Worm (Caenorhabditis elegans): ENCODE measurements around the gene atln-2.
A peak's percentile ranks its signal among the peaks of the same experiment; 100 is the strongest.

The atln-2 gene

DNA sequence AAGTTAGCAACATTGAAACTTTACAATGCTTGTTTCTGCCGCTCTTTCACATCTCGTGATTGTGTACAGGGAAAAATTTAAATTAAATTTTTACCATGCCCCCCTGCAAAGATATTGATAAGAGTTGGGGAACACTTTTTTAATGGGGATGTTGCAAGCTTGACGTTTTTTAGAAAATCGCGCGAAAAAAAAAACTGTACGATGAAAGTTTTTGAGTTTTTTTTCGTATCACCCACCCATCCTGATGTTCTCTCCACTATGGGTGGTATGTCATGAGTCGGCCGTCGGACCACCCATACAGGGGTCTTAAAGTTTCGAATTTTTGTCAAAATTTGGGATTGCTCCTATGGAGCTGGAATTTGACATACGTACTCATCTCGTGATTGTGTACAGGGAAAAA lies 32.4 kb upstream of the atln-2 start:
- TF ChIP-seq efl-1 (optimal IDR thresholded peaks at IDR 0.05) (no peak), efl-1 (GFP tag; optimal IDR thresholded peaks at IDR 0.05 in 1 of 2) (peak in 1 of 2 experiments; percentile 47), skn-1 (tag; optimal IDR thresholded peaks at IDR 0.05) (no peak)

DNA sequence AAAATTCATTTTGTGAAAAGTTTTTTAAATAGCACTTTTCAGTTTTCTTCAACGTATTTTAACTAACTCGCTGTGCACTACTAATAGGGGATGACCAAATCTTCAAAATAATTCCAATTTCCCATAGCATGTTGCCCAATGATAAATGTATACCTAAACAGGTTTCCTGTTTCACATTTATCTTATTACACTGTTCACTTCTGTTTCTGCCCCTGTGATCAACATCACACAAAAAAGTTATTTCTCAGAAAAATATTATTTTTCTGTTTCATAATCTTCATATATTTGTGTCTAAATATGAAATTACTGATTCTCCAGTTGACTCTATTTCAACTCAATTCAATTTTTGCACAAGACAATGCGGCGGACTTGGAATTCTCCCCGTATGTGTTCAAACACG lies 30.9 kb upstream of the atln-2 start, which contains the start of gene Y41E3.22:
Y41E3.22 (plus strand) TSS at position 243 of the 400 bp plus-strand sequence.
- TF ChIP-seq efl-1 (optimal IDR thresholded peaks at IDR 0.05) (no peak), efl-1 (GFP tag; optimal IDR thresholded peaks at IDR 0.05 in 1 of 2) (no peak), tlp-1 (tag; optimal IDR thresholded peaks at IDR 0.05) (no peak)

DNA sequence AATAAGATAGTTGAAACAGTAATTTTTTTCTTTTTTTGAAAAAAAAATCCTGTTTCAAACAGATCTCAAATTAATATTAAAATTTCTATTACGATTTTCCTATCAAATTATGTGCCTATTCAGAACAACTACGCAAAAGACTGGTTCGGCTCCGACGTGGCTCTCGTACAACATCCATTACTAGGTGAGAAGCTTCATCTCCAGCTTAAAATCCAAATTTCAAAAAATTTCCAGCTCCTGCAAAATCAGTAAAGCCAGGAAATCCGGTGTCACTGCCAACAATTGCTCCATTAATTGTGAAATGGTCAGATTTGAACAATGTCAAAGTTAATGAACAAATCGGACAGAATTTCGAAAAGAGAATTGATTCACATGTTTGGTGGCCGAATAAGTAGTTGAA lies 27.6 kb upstream of the atln-2 start:
- no peak for TF ChIP-seq nhr-84 (tag; optimal IDR thresholded peaks at IDR 0.05)

ce11 chrIV:14954842-14955241 lies 26.6 kb upstream of the atln-2 start:
- peak in 1 of 2 experiments; percentile 40 for TF ChIP-seq efl-1 (optimal IDR thresholded peaks at IDR 0.05)
- TF ChIP-seq efl-1 (GFP tag; optimal IDR thresholded peaks at IDR 0.05 in 1 of 2): peak in 1 of 2 experiments; percentile 5
- peak in 1 of 2 experiments; percentile 43 for TF ChIP-seq lsy-2 (tag; optimal IDR thresholded peaks at IDR 0.05)
- no peak for TF ChIP-seq lin-35 (GFP tag; optimal IDR thresholded peaks at IDR 0.05)
- TF ChIP-seq dpl-1 (GFP tag; optimal IDR thresholded peaks at IDR 0.05): peak in 2 of 3 experiments; percentile 17 to 26
- TF ChIP-seq ceh-90 (tag; optimal IDR thresholded peaks at IDR 0.05): no peak

DNA sequence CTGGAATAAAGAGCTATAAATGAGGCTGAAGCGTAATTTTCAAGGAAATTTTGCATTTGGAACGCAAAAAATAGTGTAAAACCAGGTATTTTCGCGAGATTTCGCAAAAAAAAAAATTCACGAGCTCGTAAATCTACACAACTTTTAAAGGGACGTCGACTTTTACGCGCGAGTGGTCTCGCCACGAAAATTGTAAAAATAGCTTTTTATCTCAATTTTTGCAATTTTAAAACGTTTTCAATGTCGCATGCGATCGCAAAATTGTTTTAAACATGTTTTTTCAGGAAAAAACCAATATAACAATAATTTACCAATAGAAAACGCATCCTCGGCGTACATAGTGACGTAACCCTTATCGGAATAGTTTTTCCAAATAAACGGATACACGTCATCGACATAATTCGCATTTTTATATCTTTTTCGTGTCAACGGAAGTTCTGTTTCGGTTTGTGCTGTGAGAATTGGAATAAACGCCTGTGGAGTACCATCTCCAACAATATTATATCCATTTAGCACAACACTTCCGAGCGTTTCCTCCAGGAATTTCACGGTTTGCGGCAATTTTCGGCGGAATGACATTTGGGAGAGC lies 24.6 kb upstream of the atln-2 start:
- no peak for TF ChIP-seq pqm-1 (tag; optimal IDR thresholded peaks at IDR 0.05)
- TF ChIP-seq egl-27 (tag; optimal IDR thresholded peaks at IDR 0.05): no peak
- no peak for TF ChIP-seq irx-1 (tag; optimal IDR thresholded peaks at IDR 0.05)
- no peak for TF ChIP-seq snu-23 (GFP tag; optimal IDR thresholded peaks at IDR 0.05)
- TF ChIP-seq ceh-82 (tag; optimal IDR thresholded peaks at IDR 0.05): no peak
- no peak for TF ChIP-seq mep-1 (tag; optimal IDR thresholded peaks at IDR 0.05)
- peak in 1 of 2 experiments; percentile 4 for TF ChIP-seq lin-35 (GFP tag; optimal IDR thresholded peaks at IDR 0.05)
- no peak for TF ChIP-seq fkh-4 (tag; optimal IDR thresholded peaks at IDR 0.05; ENCODE audit: borderline replicate concordance)
- TF ChIP-seq dpl-1 (GFP tag; optimal IDR thresholded peaks at IDR 0.05): peak in 1 of 3 experiments; percentile 25
- TF ChIP-seq mdl-1 (tag; optimal IDR thresholded peaks at IDR 0.05): no peak
- no peak for TF ChIP-seq hlh-17 (GFP tag; optimal IDR thresholded peaks at IDR 0.05; ENCODE audit: borderline replicate concordance)
- TF ChIP-seq nhr-84 (tag; optimal IDR thresholded peaks at IDR 0.05): no peak
- TF ChIP-seq snpc-4 (tag; optimal IDR thresholded peaks at IDR 0.05): no peak
- TF ChIP-seq alr-1 (tag; optimal IDR thresholded peaks at IDR 0.05; ENCODE audit: borderline replicate concordance): no peak
- no peak for TF ChIP-seq Y116A8C.19 (tag; optimal IDR thresholded peaks at IDR 0.05; ENCODE audit: borderline replicate concordance)
- TF ChIP-seq efl-1 (optimal IDR thresholded peaks at IDR 0.05): peak; percentile 45 to 59
- TF ChIP-seq efl-1 (GFP tag; optimal IDR thresholded peaks at IDR 0.05 in 1 of 2): peak; percentile 30 to 82

DNA sequence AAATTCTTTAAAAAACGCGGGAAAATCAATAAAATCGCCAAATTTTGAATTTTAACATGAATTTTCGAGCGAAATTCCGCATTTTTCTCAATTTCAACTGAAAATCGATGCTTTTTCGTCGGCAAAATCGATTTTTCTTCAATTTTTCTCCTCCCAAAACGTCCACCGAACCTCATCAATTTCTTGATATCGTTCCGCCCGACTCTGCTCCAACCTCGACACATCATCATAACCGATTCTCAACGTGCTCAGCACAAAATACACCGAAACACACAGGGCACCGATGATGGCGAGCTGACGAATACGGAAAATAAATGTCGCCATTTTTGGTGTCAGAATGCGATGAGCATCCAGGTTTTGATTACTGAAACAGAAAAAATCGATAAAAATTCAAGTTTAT lies 22.9 kb upstream of the atln-2 start, which contains the start of gene Y41E3.1:
Y41E3.1 (minus strand) TSS at position 324 of the 400 bp plus-strand sequence.
- TF ChIP-seq nhr-76 (tag; optimal IDR thresholded peaks at IDR 0.05) (no peak), efl-1 (optimal IDR thresholded peaks at IDR 0.05) (no peak), efl-1 (GFP tag; optimal IDR thresholded peaks at IDR 0.05 in 1 of 2) (peak in 1 of 2 experiments; percentile 70), fkh-10 (GFP tag; optimal IDR thresholded peaks at IDR 0.05) (no peak), ceh-63 (GFP tag; optimal IDR thresholded peaks at IDR 0.05) (no peak)

ce11 chrIV:14959375-14959774 lies 22.0 kb upstream of the atln-2 start:
- TF ChIP-seq tbx-2 (tag; optimal IDR thresholded peaks at IDR 0.05): peak; percentile 53
- peak; percentile 1 for TF ChIP-seq fkh-4 (tag; optimal IDR thresholded peaks at IDR 0.05; ENCODE audit: borderline replicate concordance)
- TF ChIP-seq swsn-7 (tag; optimal IDR thresholded peaks at IDR 0.05): peak; percentile 57
- TF ChIP-seq lin-15B (tag; optimal IDR thresholded peaks at IDR 0.05): peak; percentile 83
- TF ChIP-seq nhr-20 (tag; optimal IDR thresholded peaks at IDR 0.05): peak; percentile 66
- peak; percentile 24 for TF ChIP-seq nhr-77 (tag; optimal IDR thresholded peaks at IDR 0.05)
- TF ChIP-seq mep-1 (tag; optimal IDR thresholded peaks at IDR 0.05): peak; percentile 73
- peak; percentile 53 for TF ChIP-seq unc-86 (tag; optimal IDR thresholded peaks at IDR 0.05)
- TF ChIP-seq F16B12.6 (tag; optimal IDR thresholded peaks at IDR 0.05): peak; percentile 47
- peak; percentile 70 for TF ChIP-seq nhr-237 (tag; optimal IDR thresholded peaks at IDR 0.05)
- peak; percentile 86 for TF ChIP-seq unc-130 (tag; optimal IDR thresholded peaks at IDR 0.05)
- peak; percentile 81 for TF ChIP-seq tlp-1 (tag; optimal IDR thresholded peaks at IDR 0.05)
- peak; percentile 79 for TF ChIP-seq nhr-71 (tag; optimal IDR thresholded peaks at IDR 0.05)
- TF ChIP-seq nhr-11 (tag; optimal IDR thresholded peaks at IDR 0.05): peak; percentile 26
- peak; percentile 47 for TF ChIP-seq dsc-1 (tag; optimal IDR thresholded peaks at IDR 0.05)
- peak; percentile 90 for TF ChIP-seq pqm-1 (tag; optimal IDR thresholded peaks at IDR 0.05)
- peak; percentile 65 for TF ChIP-seq nhr-90 (tag; optimal IDR thresholded peaks at IDR 0.05; ENCODE audit: poor library complexity)
- TF ChIP-seq ztf-11 (tag; optimal IDR thresholded peaks at IDR 0.05): no peak
- TF ChIP-seq ama-1 (optimal IDR thresholded peaks at IDR 0.05): no peak

All from whole organism, L1 larva.